Worm (Caenorhabditis elegans) whole organism, late embryonic: ENCODE data around the gene C44H4.4.
A peak's percentile ranks its signal among the peaks of the same experiment; 100 is the strongest.

Experiments used
- K02D7.2 ChIP-seq: sonication (generic microtip); optimal IDR thresholded peaks from 2 replicates; lab custom pipeline; 2017; ENCODE audit warnings: mild to moderate bottlenecking, missing genetic modification characterization, missing compliant biosample characterization
- T23F11.4 ChIP-seq: fragments of 200-800 bp; sonication (Bioruptor generic); optimal IDR thresholded peaks from 2 replicates; lab custom pipeline; 2018; ENCODE audit warnings: mild to moderate bottlenecking, missing genetic modification characterization, missing compliant biosample characterization
- Y22D7AL.16 ChIP-seq: sonication (generic microtip); optimal IDR thresholded peaks from 2 replicates; lab custom pipeline; 2016; ENCODE audit warnings: missing genetic modification characterization, missing compliant biosample characterization
- ceh-14 ChIP-seq: sonication (generic microtip); optimal IDR thresholded peaks from 2 replicates; lab custom pipeline; 2016; ENCODE audit warnings: missing genotype, missing genetic modification characterization, missing compliant biosample characterization
- ceh-18 ChIP-seq: sonication (generic microtip); optimal IDR thresholded peaks from 2 replicates; lab custom pipeline; 2016; ENCODE audit warnings: missing genetic modification characterization, missing compliant biosample characterization
- ceh-2 ChIP-seq: sonication (generic microtip); optimal IDR thresholded peaks from 2 replicates; lab custom pipeline; 2016; ENCODE audit warnings: missing genotype, missing genetic modification characterization, missing compliant biosample characterization
- ceh-22 ChIP-seq: sonication (generic microtip); optimal IDR thresholded peaks from 2 replicates; lab custom pipeline; 2017; ENCODE audit warnings: missing biosample characterization, missing genetic modification characterization
- ceh-30 ChIP-seq: fragments of 150-350 bp; optimal IDR thresholded peaks from 2 replicates; lab custom pipeline; 2014; ENCODE audit warnings: missing biosample characterization, missing genetic modification characterization
- ceh-31 ChIP-seq: sonication (generic microtip); optimal IDR thresholded peaks from 2 replicates; lab custom pipeline; 2016; ENCODE audit warnings: missing genetic modification characterization, missing compliant biosample characterization
- ceh-34 ChIP-seq: sonication (generic microtip); optimal IDR thresholded peaks from 2 replicates; lab custom pipeline; 2016; ENCODE audit warnings: mild to moderate bottlenecking, missing genetic modification characterization, missing compliant biosample characterization
- ceh-45 ChIP-seq: fragments of 200-800 bp; sonication (Bioruptor generic); IDR thresholded peaks from 2 replicates; pipeline ENCODE4 v1.3.6; 2022; ENCODE audit warnings: missing genetic modification reagents, missing genetic modification characterization, missing compliant biosample characterization
- ceh-48 ChIP-seq: sonication (generic microtip); optimal IDR thresholded peaks from 2 replicates; lab custom pipeline; 2016; ENCODE audit warnings: missing genetic modification characterization, inconsistent platforms, missing compliant biosample characterization
- ceh-9 ChIP-seq: sonication (generic microtip); optimal IDR thresholded peaks from 2 replicates; lab custom pipeline; 2016; ENCODE audit warnings: mild to moderate bottlenecking, missing genetic modification characterization, inconsistent platforms, missing compliant biosample characterization
- che-1 ChIP-seq: sonication (generic microtip); optimal IDR thresholded peaks from 2 replicates; lab custom pipeline; 2016; ENCODE audit warnings: mild to moderate bottlenecking, missing genetic modification characterization, missing compliant biosample characterization
- dmd-4 ChIP-seq: sonication (generic microtip); optimal IDR thresholded peaks from 2 replicates; lab custom pipeline; 2016; ENCODE audit warnings: borderline replicate concordance, missing genetic modification characterization, missing compliant biosample characterization
- dve-1 ChIP-seq: sonication (generic microtip); optimal IDR thresholded peaks from 2 replicates; lab custom pipeline; 2017; ENCODE audit warnings: antibody characterized with exemption, mild to moderate bottlenecking, missing genetic modification characterization, missing compliant biosample characterization
- elt-4 ChIP-seq: sonication (generic microtip); optimal IDR thresholded peaks from 2 replicates; lab custom pipeline; 2016; ENCODE audit warnings: missing genetic modification characterization, missing compliant biosample characterization
- fax-1 ChIP-seq: sonication (generic microtip); optimal IDR thresholded peaks from 2 replicates; lab custom pipeline; 2016; ENCODE audit warnings: missing genotype, missing genetic modification characterization, missing compliant biosample characterization
- fkh-10 ChIP-seq: fragments of 150-350 bp; optimal IDR thresholded peaks from 2 replicates; lab custom pipeline; 2014; ENCODE audit warnings: missing biosample characterization, missing genetic modification reagents, missing genetic modification characterization
- fkh-6 ChIP-seq: sonication (generic microtip); optimal IDR thresholded peaks from 2 replicates; lab custom pipeline; 2016; ENCODE audit warnings: missing genetic modification characterization, missing compliant biosample characterization
- gmeb-2 ChIP-seq: sonication (generic microtip); optimal IDR thresholded peaks from 2 replicates; lab custom pipeline; 2016; ENCODE audit warnings: missing genetic modification characterization, inconsistent platforms, missing compliant biosample characterization
- hlh-13 ChIP-seq: fragments of 200-800 bp; sonication (Bioruptor generic); optimal IDR thresholded peaks from 2 replicates; lab custom pipeline; 2018; ENCODE audit warnings: mild to moderate bottlenecking, missing genetic modification characterization, missing compliant biosample characterization
- hlh-30 ChIP-seq: sonication (generic microtip); optimal IDR thresholded peaks from 2 replicates; lab custom pipeline; 2017; ENCODE audit warnings: antibody characterized with exemption, missing genetic modification characterization, missing compliant biosample characterization; ENCODE audit not compliant: insufficient read depth
- hlh-8 ChIP-seq: sonication (generic microtip); optimal IDR thresholded peaks from 2 replicates; lab custom pipeline; 2016; ENCODE audit warnings: missing genotype, missing genetic modification characterization, missing compliant biosample characterization
- lim-6 ChIP-seq: sonication (generic microtip); optimal IDR thresholded peaks from 2 replicates; lab custom pipeline; 2016; ENCODE audit warnings: missing genetic modification characterization, missing compliant biosample characterization
- lin-11 ChIP-seq: fragments of 200-800 bp; sonication (Bioruptor generic); optimal IDR thresholded peaks from 2 replicates; lab custom pipeline; 2018; ENCODE audit warnings: mild to moderate bottlenecking, missing genetic modification characterization, missing compliant biosample characterization
- madf-2 ChIP-seq: sonication (generic microtip); optimal IDR thresholded peaks from 2 replicates; lab custom pipeline; 2017; ENCODE audit warnings: missing genetic modification characterization, missing compliant biosample characterization
- mec-3 ChIP-seq: sonication (generic microtip); optimal IDR thresholded peaks from 2 replicates; lab custom pipeline; 2016; ENCODE audit warnings: borderline replicate concordance, missing genetic modification characterization, missing compliant biosample characterization
- nfya-1 ChIP-seq: sonication (generic microtip); optimal IDR thresholded peaks from 2 replicates; lab custom pipeline; 2017; ENCODE audit warnings: missing genetic modification characterization, mild to moderate bottlenecking, missing compliant biosample characterization, antibody characterized with exemption, moderate library complexity
- nhr-11 ChIP-seq: fragments of 150-350 bp; optimal IDR thresholded peaks from 2 replicates; lab custom pipeline; 2014; ENCODE audit warnings: missing biosample characterization, missing genetic modification characterization
- nhr-232 ChIP-seq: sonication (generic microtip); optimal IDR thresholded peaks from 2 replicates; lab custom pipeline; 2016; ENCODE audit warnings: missing genetic modification characterization, missing compliant biosample characterization
- odd-2 ChIP-seq: sonication (generic microtip); optimal IDR thresholded peaks from 2 replicates; lab custom pipeline; 2017; ENCODE audit warnings: antibody characterized with exemption, mild to moderate bottlenecking, missing genetic modification characterization, missing compliant biosample characterization
- pat-9 ChIP-seq: fragments of 200-800 bp; sonication (Bioruptor generic); optimal IDR thresholded peaks from 2 replicates; lab custom pipeline; 2018; ENCODE audit warnings: mild to moderate bottlenecking, missing genetic modification characterization, moderate library complexity, missing compliant biosample characterization
- pha-2 ChIP-seq: sonication (generic microtip); optimal IDR thresholded peaks from 2 replicates; lab custom pipeline; 2017; ENCODE audit warnings: mild to moderate bottlenecking, missing genetic modification characterization, missing compliant biosample characterization
- ref-2 ChIP-seq: sonication (generic microtip); optimal IDR thresholded peaks from 2 replicates; lab custom pipeline; 2016; ENCODE audit warnings: missing genetic modification characterization, missing compliant biosample characterization
- sox-4 ChIP-seq: sonication (generic microtip); optimal IDR thresholded peaks from 2 replicates; lab custom pipeline; 2017; ENCODE audit warnings: mild to moderate bottlenecking, missing genetic modification characterization, inconsistent platforms, missing compliant biosample characterization
- syd-9 ChIP-seq: sonication (generic microtip); optimal IDR thresholded peaks from 2 replicates; lab custom pipeline; 2016; ENCODE audit warnings: mild to moderate bottlenecking, missing genetic modification characterization, moderate library complexity, missing compliant biosample characterization
- tbx-2 ChIP-seq: sonication (generic microtip); optimal IDR thresholded peaks from 2 replicates; lab custom pipeline; 2016; ENCODE audit warnings: missing genetic modification characterization, missing compliant biosample characterization
- ttx-3 ChIP-seq: sonication (generic microtip); optimal IDR thresholded peaks from 2 replicates; lab custom pipeline; 2016; ENCODE audit warnings: missing genetic modification reagents, missing genetic modification characterization, missing compliant biosample characterization
- unc-42 ChIP-seq: sonication (generic microtip); optimal IDR thresholded peaks from 2 replicates; lab custom pipeline; 2016; ENCODE audit warnings: missing genotype, missing genetic modification characterization, missing compliant biosample characterization
- unc-86 ChIP-seq: sonication (generic microtip); optimal IDR thresholded peaks from 2 replicates; lab custom pipeline; 2016; ENCODE audit warnings: missing genetic modification characterization, missing compliant biosample characterization

Gene C44H4.4

ce11 chrX:14636712-14637111 is 47.8 kb upstream of the C44H4.4 start (continued):
- TF ChIP-seq ref-2 (tag; lab: Kevin White, UChicago) (no peak), ceh-31 (tag; lab: Kevin White, UChicago) (peak; percentile 44), sox-4 (tag; lab: Kevin White, UChicago) (no peak), ceh-14 (tag; lab: Kevin White, UChicago) (no peak), madf-2 (tag; lab: Kevin White, UChicago) (peak; percentile 1), ttx-3 (tag; lab: Kevin White, UChicago) (no peak), K02D7.2 (no peak), hlh-30 (tag; lab: Kevin White, UChicago) (no peak), che-1 (tag; lab: Kevin White, UChicago) (no peak), fkh-6 (tag; lab: Kevin White, UChicago) (no peak), pat-9 (no peak), pha-2 (tag; lab: Kevin White, UChicago) (no peak), unc-42 (peak; percentile 98), fkh-10 (GFP tag; lab: Kevin White, UChicago) (no peak)

ce11 chrX:14636157-14636556 is 47.3 kb upstream of the C44H4.4 start, which contains the start of gene F54E4.3:
F54E4.3 (minus strand) TSS chrX:14636421.
- TF ChIP-seq ceh-45 (GFP tag; lab: Robert Waterston, UW) = no peak
- no peak for TF ChIP-seq nhr-11 (tag; lab: Kevin White, UChicago)
- no peak for TF ChIP-seq ceh-9
- no peak for TF ChIP-seq T23F11.4 (GFP tag; lab: Kevin White, UChicago)
- no peak for TF ChIP-seq gmeb-2 (tag; lab: Kevin White, UChicago)
- TF ChIP-seq elt-4 = no peak
- no peak for TF ChIP-seq tbx-2 (tag; lab: Kevin White, UChicago)
- no peak for TF ChIP-seq ceh-2 (tag; lab: Kevin White, UChicago)
- no peak for TF ChIP-seq lim-6 (tag; lab: Kevin White, UChicago)
- TF ChIP-seq mec-3 (tag; lab: Kevin White, UChicago) = no peak
- TF ChIP-seq lin-11 (tag; lab: Kevin White, UChicago) = no peak
- TF ChIP-seq ceh-31 (tag; lab: Kevin White, UChicago) = no peak
- TF ChIP-seq dve-1 (tag; lab: Kevin White, UChicago) = no peak
- TF ChIP-seq fax-1 = no peak
- no peak for TF ChIP-seq ceh-18 (tag; lab: Kevin White, UChicago)

DNA sequence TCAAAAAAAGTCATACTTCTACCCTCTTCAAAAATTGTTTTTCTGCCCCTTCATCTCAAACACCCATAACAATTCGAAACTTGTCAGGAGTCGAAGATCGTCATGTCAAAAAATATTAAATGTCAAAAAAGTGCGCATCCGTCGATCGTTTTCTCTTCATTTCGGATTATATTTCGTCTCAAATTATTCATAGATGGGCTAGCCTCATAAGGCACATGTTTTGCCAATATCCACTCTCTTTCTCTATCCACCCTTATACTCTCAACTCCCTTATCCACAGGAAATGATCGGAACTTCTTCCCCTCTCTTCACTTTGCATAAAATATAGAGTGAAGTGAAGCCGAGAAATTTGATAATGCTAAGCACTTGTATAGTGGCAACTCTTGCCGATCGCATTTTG is 44.8 kb upstream of the C44H4.4 start:
- TF ChIP-seq ceh-45 (GFP tag; lab: Robert Waterston, UW) = no peak
- TF ChIP-seq ceh-34 (tag; lab: Kevin White, UChicago) = no peak
- peak; percentile 47 for TF ChIP-seq unc-42
- TF ChIP-seq fkh-6 (tag; lab: Kevin White, UChicago) = no peak

DNA sequence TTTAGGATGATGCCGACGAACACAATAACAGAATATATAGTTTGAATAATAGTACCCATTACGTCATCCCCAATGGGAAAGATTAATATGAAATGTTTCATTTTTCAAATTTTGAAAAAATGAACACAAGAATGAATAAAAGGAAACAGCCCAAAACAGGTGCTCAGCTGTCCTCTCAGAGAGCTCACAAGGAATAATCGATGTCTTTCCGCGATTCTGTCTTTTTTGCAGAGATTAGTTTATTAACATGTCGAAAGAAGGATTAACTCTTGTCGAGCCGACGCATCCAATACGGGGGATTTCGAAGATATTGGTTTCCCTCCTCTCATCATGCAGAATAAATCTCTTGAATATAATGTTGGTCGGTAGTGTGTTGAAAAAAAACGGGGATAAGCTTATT is 39.9 kb upstream of the C44H4.4 start, which contains the start of gene F54E4.2:
F54E4.2 (minus strand) TSS at position 101 of the 400 bp plus-strand sequence.
- TF ChIP-seq ceh-31 (tag; lab: Kevin White, UChicago) (no peak), unc-86 (tag; lab: Kevin White, UChicago) (no peak), hlh-8 (tag; lab: Kevin White, UChicago) (no peak)

ce11 chrX:14621207-14621606 is 32.3 kb upstream of the C44H4.4 start:
- no peak for TF ChIP-seq odd-2
- no peak for TF ChIP-seq ceh-30
- no peak for TF ChIP-seq Y22D7AL.16 (tag; lab: Kevin White, UChicago)
- no peak for TF ChIP-seq unc-86 (tag; lab: Kevin White, UChicago)
- no peak for TF ChIP-seq dmd-4 (tag; lab: Kevin White, UChicago)
- TF ChIP-seq T23F11.4 (GFP tag; lab: Kevin White, UChicago) = no peak
- TF ChIP-seq hlh-30 (tag; lab: Kevin White, UChicago) = no peak
- TF ChIP-seq ceh-48 (tag; lab: Kevin White, UChicago) = no peak
- TF ChIP-seq nfya-1 (tag; lab: Kevin White, UChicago) = no peak
- TF ChIP-seq ceh-22 (tag; lab: Kevin White, UChicago) = no peak
- no peak for TF ChIP-seq nhr-232
- no peak for TF ChIP-seq fax-1
- TF ChIP-seq gmeb-2 (tag; lab: Kevin White, UChicago) = no peak
- no peak for TF ChIP-seq syd-9
- TF ChIP-seq hlh-13 = no peak
- no peak for TF ChIP-seq fkh-10 (GFP tag; lab: Kevin White, UChicago)
- TF ChIP-seq ref-2 (tag; lab: Kevin White, UChicago) = no peak
- TF ChIP-seq, all 69 proteins: peak for 0
